Worm (Caenorhabditis elegans) whole organism, early embryonic: Measurements from ENCODE around the gene irld-21.

ENCODE experiments used
- ets-7 ChIP-seq: sonication (generic microtip); optimal IDR thresholded peaks from 2 replicates; lab custom pipeline; 2016; ENCODE audit warnings: missing genotype, missing genetic modification characterization, missing compliant biosample characterization
- tra-4 ChIP-seq: sonication (generic microtip); optimal IDR thresholded peaks from 2 replicates; lab custom pipeline; 2017; ENCODE audit warnings: missing genetic modification characterization, missing compliant biosample characterization

DNA sequence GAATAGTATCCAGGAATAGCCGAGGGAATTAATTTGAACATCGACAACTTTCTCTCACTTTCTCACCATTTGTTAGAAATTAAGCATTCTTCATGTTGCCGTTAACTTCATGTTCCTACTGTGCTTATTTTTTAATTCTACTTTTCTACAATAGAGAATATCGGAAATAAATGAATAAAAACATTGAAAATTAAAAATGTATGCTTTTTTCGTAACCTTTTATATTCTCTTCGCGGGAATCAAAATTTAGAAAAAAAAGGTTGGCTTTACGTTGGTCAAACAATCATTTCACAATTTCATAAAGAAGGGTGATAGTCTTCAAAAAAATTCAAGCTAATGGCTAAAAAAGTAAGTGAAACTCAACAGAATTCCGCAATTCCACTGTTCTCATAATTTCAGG, 46.2 kb downstream of the irld-21 start, which contains the start of gene W01B6.5:
- no peak for TF ChIP-seq tra-4
- no peak for TF ChIP-seq ets-7 (tag; lab: Kevin White, UChicago)
